Fruit fly (Drosophila melanogaster) whole organism, embryonic: Measurements from ENCODE around the gene AstC.

ENCODE experiments used
- Bgb ChIP-seq: fragments of 200-800 bp; sonication (Bioruptor generic); IDR thresholded peaks from 2 replicates; pipeline ENCODE4 v1.3.6; 2022; ENCODE audit warnings: missing biosample characterization, missing genetic modification characterization; ENCODE audit not compliant: partially characterized antibody
- CG10274 ChIP-seq: fragments of 200-800 bp; sonication (Bioruptor generic); optimal IDR thresholded peaks from 3 replicates; lab custom pipeline; 2017; ENCODE audit warnings: missing biosample characterization, mild to moderate bottlenecking, missing genetic modification characterization
- CG10959 ChIP-seq: fragments of 200-800 bp; sonication (Bioruptor generic); IDR thresholded peaks from 2 replicates; pipeline ENCODE4 v1.3.6; 2022; ENCODE audit warnings: missing biosample characterization, missing genetic modification characterization
- CG11085 ChIP-seq: fragments of 200-800 bp; sonication (Bioruptor generic); IDR thresholded peaks from 2 replicates; pipeline ENCODE4 v1.3.6; 2022; ENCODE audit warnings: missing biosample characterization, missing genetic modification characterization
- CG11398 ChIP-seq: fragments of 200-800 bp; sonication (Bioruptor generic); optimal IDR thresholded peaks from 2 replicates; lab custom pipeline; 2016; ENCODE audit warnings: missing biosample characterization, missing genetic modification characterization
- CG11456 ChIP-seq: fragments of 200-800 bp; sonication (Bioruptor generic); IDR thresholded peaks from 3 replicates; pipeline ENCODE4 v1.3.6; 2022; ENCODE audit warnings: missing biosample characterization, missing genetic modification characterization
- CG11560 ChIP-seq: fragments of 200-800 bp; sonication (Bioruptor generic); IDR thresholded peaks from 3 replicates; pipeline ENCODE4 v1.3.6; 2022; ENCODE audit warnings: missing biosample characterization, missing genetic modification characterization
- CG14667 ChIP-seq: fragments of 200-800 bp; sonication (Bioruptor generic); IDR thresholded peaks from 2 replicates; pipeline ENCODE4 v1.3.6; 2022; ENCODE audit warnings: missing biosample characterization, missing genetic modification characterization
- CG15011 ChIP-seq: fragments of 200-800 bp; sonication (Bioruptor generic); optimal IDR thresholded peaks from 3 replicates; lab custom pipeline; 2018; ENCODE audit warnings: missing biosample characterization, mild to moderate bottlenecking, missing genetic modification characterization
- CG1529 ChIP-seq: fragments of 200-800 bp; sonication (Bioruptor generic); optimal IDR thresholded peaks from 3 replicates; lab custom pipeline; 2018; ENCODE audit warnings: missing biosample characterization, missing genetic modification characterization
- CG1603 ChIP-seq: fragments of 200-800 bp; sonication (Bioruptor generic); optimal IDR thresholded peaks from 2 replicates; lab custom pipeline; 2019; ENCODE audit warnings: missing biosample characterization, mild to moderate bottlenecking, missing genetic modification characterization, moderate library complexity
- CG18262 ChIP-seq: fragments of 200-800 bp; optimal IDR thresholded peaks from 3 replicates; lab custom pipeline; 2019; ENCODE audit warnings: missing biosample characterization, mild to moderate bottlenecking, missing genetic modification characterization, moderate library complexity
- CG18476 ChIP-seq: fragments of 200-800 bp; sonication (Bioruptor generic); optimal IDR thresholded peaks from 2 replicates; lab custom pipeline; 2016; ENCODE audit warnings: missing biosample characterization, mild to moderate bottlenecking, missing genetic modification characterization
- CG2199 ChIP-seq: fragments of 200-800 bp; sonication (Bioruptor generic); IDR thresholded peaks from 3 replicates; pipeline ENCODE4 v1.3.6; 2022; ENCODE audit warnings: missing biosample characterization, missing genetic modification characterization
- CG2875 ChIP-seq: fragments of 200-800 bp; sonication (Bioruptor generic); optimal IDR thresholded peaks from 2 replicates; lab custom pipeline; 2017; ENCODE audit warnings: missing biosample characterization, mild to moderate bottlenecking, missing genetic modification characterization, missing genetic modification reagents
- CG32532 ChIP-seq: fragments of 200-800 bp; sonication (Bioruptor generic); IDR thresholded peaks from 2 replicates; pipeline ENCODE4 v1.3.6; 2022; ENCODE audit warnings: missing biosample characterization, missing genetic modification characterization
- CG33213 ChIP-seq: fragments of 200-800 bp; sonication (Bioruptor generic); optimal IDR thresholded peaks from 3 replicates; lab custom pipeline; 2016; ENCODE audit warnings: missing biosample characterization, missing genetic modification characterization
- CG3847 ChIP-seq: fragments of 200-800 bp; sonication (Bioruptor generic); IDR thresholded peaks from 2 replicates; pipeline ENCODE4 v1.3.6; 2022; ENCODE audit warnings: missing biosample characterization, missing genetic modification characterization
- CG5953 ChIP-seq: fragments of 200-800 bp; sonication (Bioruptor generic); IDR thresholded peaks from 2 replicates; pipeline ENCODE4 v1.3.6; 2022; ENCODE audit warnings: missing biosample characterization, missing genetic modification characterization
- CG6272 ChIP-seq: fragments of 200-800 bp; sonication (Bioruptor generic); IDR thresholded peaks from 2 replicates; pipeline ENCODE4 v1.3.6; 2022; ENCODE audit warnings: missing biosample characterization, missing genetic modification characterization
- CG6689 ChIP-seq: fragments of 200-800 bp; sonication (Bioruptor generic); IDR thresholded peaks from 2 replicates; pipeline ENCODE4 v1.3.6; 2022; ENCODE audit warnings: missing biosample characterization, missing genetic modification characterization
- CG7786 ChIP-seq: fragments of 200-800 bp; sonication (Bioruptor generic); optimal IDR thresholded peaks from 2 replicates; lab custom pipeline; 2016; ENCODE audit warnings: missing biosample characterization, missing genetic modification characterization
- CG7839 ChIP-seq: fragments of 200-800 bp; sonication (Bioruptor generic); optimal IDR thresholded peaks from 3 replicates; lab custom pipeline; 2018; ENCODE audit warnings: missing biosample characterization, mild to moderate bottlenecking, missing genetic modification characterization, moderate library complexity
- CG8388 ChIP-seq: fragments of 200-800 bp; sonication (Bioruptor generic); optimal IDR thresholded peaks from 2 replicates; lab custom pipeline; 2019; ENCODE audit warnings: missing biosample characterization, mild to moderate bottlenecking, missing genetic modification characterization, moderate library complexity
- CG9797 ChIP-seq: fragments of 200-800 bp; sonication (Bioruptor generic); optimal IDR thresholded peaks from 3 replicates; lab custom pipeline; 2018; ENCODE audit warnings: missing biosample characterization, mild to moderate bottlenecking, missing genetic modification characterization
- Camta ChIP-seq: fragments of 200-800 bp; sonication (Bioruptor generic); optimal IDR thresholded peaks from 2 replicates; lab custom pipeline; 2016; ENCODE audit warnings: missing biosample characterization, missing genetic modification characterization
- CkIIα-i1 ChIP-seq: fragments of 200-800 bp; sonication (Bioruptor generic); IDR thresholded peaks from 2 replicates; pipeline ENCODE4 v1.3.6; 2022; ENCODE audit warnings: missing biosample characterization, missing genetic modification characterization
- Dad ChIP-seq: fragments of 200-800 bp; sonication (Bioruptor generic); optimal IDR thresholded peaks from 3 replicates; lab custom pipeline; 2016; ENCODE audit warnings: missing biosample characterization, missing genetic modification characterization
- Dip2 ChIP-seq: fragments of 200-800 bp; sonication (Bioruptor generic); IDR thresholded peaks from 2 replicates; pipeline ENCODE4 v1.3.6; 2022; ENCODE audit warnings: missing biosample characterization, missing genetic modification characterization
- E2f2 ChIP-seq: fragments of 200-800 bp; sonication (Bioruptor generic); IDR thresholded peaks from 2 replicates; pipeline ENCODE4 v1.3.6; 2022; ENCODE audit warnings: missing biosample characterization, missing genetic modification characterization
- Elba2 ChIP-seq: fragments of 200-800 bp; sonication (Bioruptor generic); optimal IDR thresholded peaks from 3 replicates; lab custom pipeline; 2016; ENCODE audit warnings: missing biosample characterization, missing genetic modification characterization
- Gug ChIP-seq: fragments of 200-800 bp; sonication (Bioruptor generic); IDR thresholded peaks from 4 replicates; pipeline ENCODE4 v1.3.6; 2022; ENCODE audit warnings: missing biosample characterization, missing genetic modification characterization
- HHEX ChIP-seq: fragments of 200-800 bp; sonication (Bioruptor generic); optimal IDR thresholded peaks from 3 replicates; lab custom pipeline; 2017; ENCODE audit warnings: missing biosample characterization, mild to moderate bottlenecking, missing genetic modification characterization, missing genetic modification reagents
- Mrtf ChIP-seq: fragments of 200-800 bp; sonication (Bioruptor generic); IDR thresholded peaks from 3 replicates; pipeline ENCODE4 v1.3.6; 2022; ENCODE audit warnings: missing biosample characterization, missing genetic modification characterization
- Optix ChIP-seq: fragments of 200-800 bp; sonication (Bioruptor generic); IDR thresholded peaks from 3 replicates; pipeline ENCODE4 v1.3.6; 2022; ENCODE audit warnings: missing biosample characterization, missing genetic modification characterization
- Trl ChIP-seq, 3 experiments: fragments of >200 bp in 2 of 3; fragments of 200-800 bp in 1 of 3; sonication (Bioruptor generic) in 1 of 3; optimal IDR thresholded peaks; 2 replicates in 1 of 3; 3 replicates in 2 of 3; lab custom pipeline; 2016 to 2017; ENCODE audit warnings: missing biosample characterization in 1 of 3, missing genetic modification characterization in 1 of 3
- bowl ChIP-seq: fragments of 200-800 bp; sonication (Bioruptor generic); IDR thresholded peaks from 2 replicates; pipeline ENCODE4 v1.3.6; 2022; ENCODE audit warnings: missing biosample characterization, missing genetic modification characterization
- dimm ChIP-seq: fragments of 200-800 bp; sonication (Bioruptor generic); IDR thresholded peaks from 2 replicates; pipeline ENCODE4 v1.3.6; 2022; ENCODE audit warnings: missing biosample characterization, missing genetic modification characterization
- disco-r ChIP-seq: fragments of 200-800 bp; sonication (Bioruptor generic); optimal IDR thresholded peaks from 2 replicates; lab custom pipeline; 2016; ENCODE audit warnings: missing biosample characterization, missing genetic modification characterization
- emc ChIP-seq: fragments of 200-800 bp; sonication (Bioruptor generic); optimal IDR thresholded peaks from 2 replicates; lab custom pipeline; 2016; ENCODE audit warnings: missing biosample characterization, missing genetic modification characterization
- eve ChIP-seq, 2 experiments: fragments of >200 bp; optimal IDR thresholded peaks; 2 replicates each; lab custom pipeline; 2017; ENCODE audit warnings: missing biosample characterization in 2 of 2, missing genetic modification characterization in 2 of 2
- gcm2 ChIP-seq: fragments of 200-800 bp; sonication (Bioruptor generic); optimal IDR thresholded peaks from 2 replicates; lab custom pipeline; 2016; ENCODE audit warnings: missing biosample characterization, missing genetic modification characterization
- hth ChIP-seq: fragments of >200 bp; optimal IDR thresholded peaks from 2 replicates; lab custom pipeline; 2017; ENCODE audit warnings: inconsistent platforms
- kay ChIP-seq: fragments of 200-800 bp; sonication (Bioruptor generic); optimal IDR thresholded peaks from 2 replicates; lab custom pipeline; 2016; ENCODE audit warnings: missing biosample characterization, missing genetic modification characterization
- klu ChIP-seq: fragments of 200-800 bp; sonication (Bioruptor generic); IDR thresholded peaks from 2 replicates; pipeline ENCODE4 v1.3.6; 2022; ENCODE audit warnings: missing biosample characterization, missing genetic modification characterization
- nerfin-2 ChIP-seq: fragments of 200-800 bp; sonication (Bioruptor generic); IDR thresholded peaks from 2 replicates; pipeline ENCODE4 v1.3.6; 2022; ENCODE audit warnings: missing biosample characterization, missing genetic modification characterization; ENCODE audit not compliant: partially characterized antibody
- pnt ChIP-seq: fragments of 200-800 bp; sonication (Bioruptor generic); optimal IDR thresholded peaks from 3 replicates; lab custom pipeline; 2016; ENCODE audit warnings: missing biosample characterization, missing genetic modification characterization
- ro ChIP-seq: fragments of 200-800 bp; sonication (Bioruptor generic); IDR thresholded peaks from 2 replicates; pipeline ENCODE4 v1.3.6; 2022; ENCODE audit warnings: missing biosample characterization, missing genetic modification characterization
- sd ChIP-seq: fragments of 200-800 bp; sonication (Bioruptor generic); optimal IDR thresholded peaks from 3 replicates; lab custom pipeline; 2018; ENCODE audit warnings: missing biosample characterization, mild to moderate bottlenecking, missing genetic modification characterization, moderate library complexity
- ttk ChIP-seq: fragments of 200-800 bp; sonication (Bioruptor generic); IDR thresholded peaks from 2 replicates; pipeline ENCODE4 v2.1.2; 2022; ENCODE audit warnings: missing biosample characterization, missing genetic modification characterization
- usp ChIP-seq: fragments of >200 bp; optimal IDR thresholded peaks from 2 replicates; lab custom pipeline; 2017; ENCODE audit warnings: missing biosample characterization, missing genetic modification characterization
- vvl ChIP-seq: fragments of 200-800 bp; sonication (Bioruptor generic); IDR thresholded peaks from 2 replicates; pipeline ENCODE4 v1.3.6; 2022; ENCODE audit warnings: missing biosample characterization, missing genetic modification characterization
- z ChIP-seq: fragments of 200-800 bp; sonication (Bioruptor generic); IDR thresholded peaks from 3 replicates; pipeline ENCODE4 v1.3.6; 2022; ENCODE audit warnings: missing biosample characterization, missing genetic modification characterization

AstC gene

dm6 chr2L:11106562-11106962, 25.4 kb upstream of the AstC start, which contains the start of gene Reps (continued):
- TF ChIP-seq Trl (optimal IDR thresholded peaks at IDR 0.05; lab: Kevin White, UChicago) (no peak), Trl (GFP tag; optimal IDR thresholded peaks at IDR 0.05; lab: Kevin White, UChicago) (peak; percentile 97), CG11085 (GFP tag; lab: Robert Waterston, UW) (peak; percentile 99), CG7786 (GFP tag; lab: Kevin White, UChicago) (peak; percentile 97), CG6272 (GFP tag; lab: Robert Waterston, UW) (peak; percentile 99), HHEX (GFP tag; lab: Kevin White, UChicago) (peak; percentile 98), CG10959 (GFP tag; lab: Robert Waterston, UW) (peak; percentile 99), Dad (GFP tag; lab: Kevin White, UChicago) (peak; percentile 98), CG2199 (GFP tag; lab: Robert Waterston, UW) (peak; percentile 99), Gug (GFP tag; lab: Robert Waterston, UW) (peak; percentile 99), emc (GFP tag; lab: Kevin White, UChicago) (peak; percentile 93), CG15011 (GFP tag; lab: Kevin White, UChicago) (peak; percentile 97), CG1603 (peak; percentile 98), CG2875 (GFP tag; lab: Kevin White, UChicago) (peak; percentile 97), Dip2 (GFP tag; lab: Robert Waterston, UW) (peak; percentile 76), nerfin-2 (GFP tag; lab: Robert Waterston, UW) (peak; percentile 68), ro (GFP tag; lab: Robert Waterston, UW) (peak; percentile 99), CG18476 (GFP tag; lab: Kevin White, UChicago) (peak; percentile 98), CkIIα-i1 (GFP tag; lab: Robert Waterston, UW) (peak; percentile 93), CG11398 (GFP tag; lab: Kevin White, UChicago) (peak; percentile 93), Bgb (GFP tag; lab: Robert Waterston, UW) (peak; percentile 56), CG32532 (GFP tag; lab: Robert Waterston, UW) (peak; percentile 99), CG7839 (tag; lab: Kevin White, UChicago) (peak; percentile 99), eve (GFP tag; optimal IDR thresholded peaks at IDR 0.05; lab: Kevin White, UChicago) (peak in 1 of 2 experiments; percentile 93), CG9797 (peak; percentile 72), E2f2 (peak; percentile 90), CG8388 (GFP tag; lab: Kevin White, UChicago) (peak; percentile 98), CG18262 (peak; percentile 98), ttk (peak; percentile 98), pnt (GFP tag; lab: Kevin White, UChicago) (peak; percentile 98), CG11456 (GFP tag; lab: Robert Waterston, UW) (peak; percentile 99), CG10274 (GFP tag; lab: Kevin White, UChicago) (peak; percentile 92), bowl (GFP tag; lab: Robert Waterston, UW) (peak; percentile 97), CG33213 (peak; percentile 97), CG1529 (GFP tag; lab: Kevin White, UChicago) (peak; percentile 96), Optix (peak; percentile 99), disco-r (GFP tag; lab: Kevin White, UChicago) (peak; percentile 92), CG14667 (GFP tag; lab: Robert Waterston, UW) (peak; percentile 99), Camta (GFP tag; lab: Kevin White, UChicago) (peak; percentile 98), Elba2 (GFP tag; lab: Kevin White, UChicago) (peak; percentile 98), gcm2 (peak; percentile 95), vvl (GFP tag; lab: Robert Waterston, UW) (peak; percentile 99), CG6689 (GFP tag; lab: Robert Waterston, UW) (peak; percentile 100), usp (GFP tag; lab: Kevin White, UChicago) (no peak), klu (peak; percentile 99), CG11560 (tag; lab: Robert Waterston, UW) (peak; percentile 94), CG3847 (GFP tag; lab: Robert Waterston, UW) (peak; percentile 99), CG5953 (GFP tag; lab: Robert Waterston, UW) (peak; percentile 97), z (GFP tag; lab: Robert Waterston, UW) (peak; percentile 83), hth (lab: Kevin White, UChicago) (no peak), kay (peak; percentile 98), Mrtf (GFP tag; lab: Robert Waterston, UW) (peak; percentile 99), sd (no peak), dimm (GFP tag; lab: Robert Waterston, UW) (peak; percentile 96)
